Fruit fly (Drosophila melanogaster): Measurements from ENCODE around the gene Rbp9.

The Rbp9 gene

dm6 chr2L:2987681-2988381 lies 33.3 kb downstream of the Rbp9 start, which contains the start of the genes Chd1 and Bem46 (continued):
- TF ChIP-seq CG17186 (GFP tag; optimal IDR thresholded peaks at IDR 0.05) (peak; percentile 46), Asciz (GFP tag; optimal IDR thresholded peaks at IDR 0.05) (no peak), CG14667 (GFP tag; IDR thresholded peaks at IDR 0.05) (peak; percentile 83), CG11398 (GFP tag; optimal IDR thresholded peaks at IDR 0.05) (no peak), Hr39 (optimal IDR thresholded peaks at IDR 0.05) (no peak), E2f1 (GFP tag; IDR thresholded peaks at IDR 0.05) (peak; percentile 77), Chrac-16 (GFP tag; optimal IDR thresholded peaks at IDR 0.05) (peak; percentile 90), CG10959 (GFP tag; IDR thresholded peaks at IDR 0.05) (0 out of 2 replicates have a peak, but pooled peaks have one; percentile 33), sens (GFP tag) (peak; percentile 94), CG9437 (GFP tag; optimal IDR thresholded peaks at IDR 0.05) (peak; percentile 83), bcd (GFP tag; optimal IDR thresholded peaks at IDR 0.05) (peak; percentile 89), CG2889 (GFP tag; IDR thresholded peaks at IDR 0.05) (peak; percentile 84; the same call in 2 of the 3 replicates), CG10543 (GFP tag; optimal IDR thresholded peaks at IDR 0.05) (peak; percentile 90), Jarid2 (GFP tag; optimal IDR thresholded peaks at IDR 0.05) (no peak), B-H1 (GFP tag; IDR thresholded peaks at IDR 0.05) (peak; percentile 77), Dbx (GFP tag; IDR thresholded peaks at IDR 0.05) (peak; percentile 89), CG7786 (GFP tag; optimal IDR thresholded peaks at IDR 0.05) (peak; percentile 76), CG11695 (GFP tag; IDR thresholded peaks at IDR 0.05) (peak; percentile 76), jigr1 (GFP tag; IDR thresholded peaks at IDR 0.05) (no peak; the same call in none of the 3 replicates), CG8765 (GFP tag; IDR thresholded peaks at IDR 0.05) (peak; percentile 66), CG33213 (GFP tag; optimal IDR thresholded peaks at IDR 0.05) (no peak), nom (GFP tag; optimal IDR thresholded peaks at IDR 0.05) (peak; percentile 32), Ssrp (tag; optimal IDR thresholded peaks at IDR 0.05) (peak; percentile 89), Meics (GFP tag; optimal IDR thresholded peaks at IDR 0.05) (peak; percentile 88), CG11093 (GFP tag; IDR thresholded peaks at IDR 0.05) (peak; percentile 78; the same call in 2 of the 3 replicates), gem (tag; optimal IDR thresholded peaks at IDR 0.05) (peak; percentile 94), mirr (GFP tag; optimal IDR thresholded peaks at IDR 0.05) (peak; percentile 15), wek (GFP tag; optimal IDR thresholded peaks at IDR 0.05) (no peak), ems (GFP tag; optimal IDR thresholded peaks at IDR 0.05) (peak; percentile 69), Hey (tag; optimal IDR thresholded peaks at IDR 0.05) (no peak), CG18262 (tag; optimal IDR thresholded peaks at IDR 0.05) (peak; percentile 88), Myb (GFP tag; optimal IDR thresholded peaks at IDR 0.05) (peak; percentile 35), mam (GFP tag; optimal IDR thresholded peaks at IDR 0.05) (peak; percentile 89), her (GFP tag; optimal IDR thresholded peaks at IDR 0.05) (peak; percentile 24), Gug (GFP tag; IDR thresholded peaks at IDR 0.05) (peak; percentile 85), Hsf (GFP tag; optimal IDR thresholded peaks at IDR 0.05) (peak; percentile 87), MESR4 (GFP tag; optimal IDR thresholded peaks at IDR 0.05) (peak; percentile 10), CG6791 (GFP tag; IDR thresholded peaks at IDR 0.05; ENCODE audit: partially characterized antibody) (peak; percentile 29; the same call in 1 of the 3 replicates), aop (GFP tag; IDR thresholded peaks at IDR 0.05) (peak; percentile 53; the same call in 1 of the 2 replicates), CG9932 (GFP tag; IDR thresholded peaks at IDR 0.05) (peak; percentile 93), bbx (GFP tag; IDR thresholded peaks at IDR 0.05; ENCODE audit: partially characterized antibody) (0 out of 2 replicates have a peak, but pooled peaks have one; percentile 22), CG7928 (GFP tag; optimal IDR thresholded peaks at IDR 0.05) (peak; percentile 38), Adf1 (GFP tag; IDR thresholded peaks at IDR 0.05) (peak; percentile 40; the same call in 1 of the 2 replicates), CG12299 (tag; optimal IDR thresholded peaks at IDR 0.05) (peak; percentile 69), lola (GFP tag; optimal IDR thresholded peaks at IDR 0.05) (peak in 1 of 3 experiments; percentile 87), Trl (optimal IDR thresholded peaks at IDR 0.05) (no peak), Trl (GFP tag; optimal IDR thresholded peaks at IDR 0.05) (peak; percentile 58), abd-A (tag; optimal IDR thresholded peaks at IDR 0.05) (no peak), chinmo (GFP tag; IDR thresholded peaks at IDR 0.05; ENCODE audit: partially characterized antibody) (0 out of 4 replicates have a peak, but pooled peaks have one; percentile 40), CG12071 (GFP tag; optimal IDR thresholded peaks at IDR 0.05) (peak; percentile 14)

Data from whole organism, embryonic.